Worm (Caenorhabditis elegans) whole organism, L4 larva: ENCODE data around the gene nlp-35.
A peak's percentile ranks its signal among the peaks of the same experiment; 100 is the strongest.

Experiments
- D1046.2 ChIP-seq: fragments of 200-800 bp; sonication (Bioruptor generic); IDR thresholded peaks from 2 replicates; pipeline ENCODE4 v1.3.6; 2022; ENCODE audit warnings: missing genetic modification characterization, missing compliant biosample characterization
- F44E2.7 ChIP-seq: fragments of 200-800 bp; sonication (Bioruptor generic); IDR thresholded peaks from 2 replicates; pipeline ENCODE4 v2.1.2; 2022; ENCODE audit warnings: missing genetic modification characterization, missing compliant biosample characterization
- F49E8.2 ChIP-seq: sonication (generic microtip); optimal IDR thresholded peaks from 2 replicates; lab custom pipeline; 2016; ENCODE audit warnings: missing compliant biosample characterization, mild to moderate bottlenecking, missing genetic modification characterization, borderline replicate concordance
- Y75B8A.6 ChIP-seq: fragments of 200-800 bp; sonication (Bioruptor generic); IDR thresholded peaks from 2 replicates; pipeline ENCODE4 v1.3.6; 2022; ENCODE audit warnings: missing genetic modification reagents, missing genetic modification characterization, missing compliant biosample characterization
- ZK337.2 ChIP-seq: fragments of 200-800 bp; sonication (Bioruptor generic); IDR thresholded peaks from 2 replicates; pipeline ENCODE4 v1.3.6; 2022; ENCODE audit warnings: missing genetic modification reagents, missing genetic modification characterization, missing compliant biosample characterization
- ZK546.5 ChIP-seq, 2 experiments: sonication (generic microtip); optimal IDR thresholded peaks; 2 replicates each; lab custom pipeline; 2017; ENCODE audit warnings: missing biosample characterization in 2 of 2, missing genetic modification characterization in 2 of 2
- aly-2 ChIP-seq: sonication (generic microtip); optimal IDR thresholded peaks from 2 replicates; lab custom pipeline; 2018; ENCODE audit warnings: missing biosample characterization, missing genetic modification characterization
- arid-1 ChIP-seq: fragments of 200-800 bp; sonication (Bioruptor generic); conservative IDR thresholded peaks from 2 replicates; pipeline ENCODE4 v1.3.6; 2022; ENCODE audit warnings: missing genetic modification reagents, missing genetic modification characterization, missing compliant biosample characterization
- ceh-32 ChIP-seq: sonication (generic microtip); optimal IDR thresholded peaks from 2 replicates; lab custom pipeline; 2016; ENCODE audit warnings: mild to moderate bottlenecking, missing genetic modification characterization, missing compliant biosample characterization; ENCODE audit not compliant: poor library complexity
- ceh-62 ChIP-seq: sonication (generic microtip); optimal IDR thresholded peaks from 2 replicates; lab custom pipeline; 2017; ENCODE audit warnings: missing biosample characterization, missing genetic modification characterization
- ctbp-1 ChIP-seq: fragments of 200-800 bp; sonication (Bioruptor generic); IDR thresholded peaks from 2 replicates; pipeline ENCODE4 v1.3.6; 2022; ENCODE audit warnings: missing genetic modification reagents, missing genetic modification characterization, missing compliant biosample characterization
- daf-12 ChIP-seq: fragments of 150-350 bp; optimal IDR thresholded peaks from 2 replicates; lab custom pipeline; 2014; ENCODE audit warnings: missing biosample characterization, missing genetic modification reagents, missing genetic modification characterization
- daf-16 ChIP-seq, 3 experiments: sonication (generic microtip); optimal IDR thresholded peaks; 2 replicates each; lab custom pipeline; 2016 to 2017; ENCODE audit warnings: missing genetic modification characterization in 3 of 3, missing genetic modification reagents in 3 of 3, mild to moderate bottlenecking in 2 of 3, missing compliant biosample characterization in 2 of 3, missing biosample characterization in 1 of 3, moderate library complexity in 1 of 3
- daf-8 ChIP-seq: fragments of 200-800 bp; sonication (Bioruptor generic); IDR thresholded peaks from 2 replicates; pipeline ENCODE4 v1.3.6; 2022; ENCODE audit warnings: missing genetic modification characterization, missing compliant biosample characterization
- dmd-8 ChIP-seq: fragments of 200-800 bp; sonication (Bioruptor generic); IDR thresholded peaks from 2 replicates; pipeline ENCODE4 v1.3.6; 2022; ENCODE audit warnings: missing genetic modification characterization, missing compliant biosample characterization
- dmd-9 ChIP-seq: fragments of 200-800 bp; sonication (Bioruptor generic); IDR thresholded peaks from 2 replicates; pipeline ENCODE4 v1.3.6; 2022; ENCODE audit warnings: missing genetic modification reagents, missing genetic modification characterization, missing compliant biosample characterization
- dpl-1 ChIP-seq: fragments of 150-350 bp; optimal IDR thresholded peaks from 2 replicates; lab custom pipeline; 2014; ENCODE audit warnings: missing biosample characterization, missing genetic modification reagents, missing genetic modification characterization
- fos-1 ChIP-seq: fragments of 150-350 bp; optimal IDR thresholded peaks from 2 replicates; lab custom pipeline; 2014; ENCODE audit warnings: missing biosample characterization, missing genetic modification characterization
- gei-8 ChIP-seq: fragments of 200-800 bp; sonication (Bioruptor generic); optimal IDR thresholded peaks from 2 replicates; lab custom pipeline; 2018; ENCODE audit warnings: mild to moderate bottlenecking, missing genetic modification characterization, missing compliant biosample characterization
- hlh-11 ChIP-seq: fragments of 200-800 bp; sonication (Bioruptor generic); optimal IDR thresholded peaks from 2 replicates; lab custom pipeline; 2018; ENCODE audit warnings: mild to moderate bottlenecking, missing genetic modification characterization, missing compliant biosample characterization
- hlh-30 ChIP-seq: sonication (generic microtip); optimal IDR thresholded peaks from 2 replicates; lab custom pipeline; 2017; ENCODE audit warnings: antibody characterized with exemption, mild to moderate bottlenecking, missing genetic modification characterization, missing compliant biosample characterization; ENCODE audit not compliant: insufficient read depth
- hmg-1.1 ChIP-seq: fragments of 200-800 bp; sonication (Bioruptor generic); IDR thresholded peaks from 2 replicates; pipeline ENCODE4 v1.3.6; 2022; ENCODE audit warnings: missing genetic modification reagents, missing genetic modification characterization, missing compliant biosample characterization
- jun-1 ChIP-seq: fragments of 150-350 bp; optimal IDR thresholded peaks from 2 replicates; lab custom pipeline; 2014; ENCODE audit warnings: missing biosample characterization, missing genetic modification reagents, missing genetic modification characterization
- lin-1 ChIP-seq: fragments of 200-800 bp; sonication (Bioruptor generic); IDR thresholded peaks from 2 replicates; pipeline ENCODE4 v1.3.6; 2022; ENCODE audit warnings: missing genetic modification reagents, missing genetic modification characterization, missing compliant biosample characterization
- lin-13 ChIP-seq: fragments of 150-350 bp; optimal IDR thresholded peaks from 2 replicates; lab custom pipeline; 2014; ENCODE audit warnings: missing biosample characterization, missing genetic modification reagents, missing genetic modification characterization
- lin-38 ChIP-seq: fragments of 200-800 bp; sonication (Bioruptor generic); IDR thresholded peaks from 2 replicates; pipeline ENCODE4 v1.3.6; 2022; ENCODE audit warnings: missing genetic modification reagents, missing genetic modification characterization, missing compliant biosample characterization
- lir-3 ChIP-seq: sonication (generic microtip); optimal IDR thresholded peaks from 2 replicates; lab custom pipeline; 2016; ENCODE audit warnings: mild to moderate bottlenecking, missing genetic modification characterization, missing compliant biosample characterization
- lsy-2 ChIP-seq, 2 experiments: fragments of 150-350 bp in 1 of 2; sonication (generic microtip) in 1 of 2; optimal IDR thresholded peaks; 2 replicates each; lab custom pipeline; 2014 to 2017; ENCODE audit warnings: missing biosample characterization in 2 of 2, missing genetic modification characterization in 2 of 2
- madf-9 ChIP-seq: fragments of 200-800 bp; sonication (Bioruptor generic); conservative IDR thresholded peaks from 2 replicates; pipeline ENCODE4 v1.3.6; 2022; ENCODE audit warnings: missing genetic modification reagents, missing genetic modification characterization, missing compliant biosample characterization
- mxl-2 ChIP-seq: fragments of 200-800 bp; sonication (Bioruptor generic); conservative IDR thresholded peaks from 2 replicates; pipeline ENCODE4 v1.3.6; 2022; ENCODE audit warnings: missing genetic modification reagents, missing genetic modification characterization, missing compliant biosample characterization
- mxl-3 ChIP-seq: fragments of 200-800 bp; sonication (Bioruptor generic); optimal IDR thresholded peaks from 2 replicates; lab custom pipeline; 2018; ENCODE audit warnings: mild to moderate bottlenecking, missing genetic modification characterization, missing compliant biosample characterization
- nhr-10 ChIP-seq: fragments of 150-350 bp; optimal IDR thresholded peaks from 2 replicates; lab custom pipeline; 2014; ENCODE audit warnings: missing biosample characterization, missing genetic modification characterization
- nhr-237 ChIP-seq: sonication (generic microtip); optimal IDR thresholded peaks from 2 replicates; lab custom pipeline; 2017; ENCODE audit warnings: missing biosample characterization, missing genetic modification characterization
- nhr-41 ChIP-seq: fragments of 200-800 bp; sonication (Bioruptor generic); IDR thresholded peaks from 2 replicates; pipeline ENCODE4 v1.3.6; 2022; ENCODE audit warnings: missing genetic modification reagents, missing genetic modification characterization, missing compliant biosample characterization
- nhr-42 ChIP-seq: fragments of 200-800 bp; sonication (Bioruptor generic); IDR thresholded peaks from 2 replicates; pipeline ENCODE4 v1.3.6; 2022; ENCODE audit warnings: missing genetic modification characterization, missing compliant biosample characterization
- nhr-6 ChIP-seq: fragments of 150-350 bp; optimal IDR thresholded peaks from 2 replicates; lab custom pipeline; 2014; ENCODE audit warnings: missing biosample characterization, missing genetic modification characterization
- nhr-77 ChIP-seq: fragments of 150-350 bp; optimal IDR thresholded peaks from 2 replicates; lab custom pipeline; 2014; ENCODE audit warnings: missing biosample characterization, missing genetic modification characterization
- pha-4 ChIP-seq, 2 experiments: fragments of 150-350 bp in 1 of 2; fragments of 200-800 bp in 1 of 2; sonication (Bioruptor generic) in 1 of 2; IDR thresholded peaks in 1 of 2; optimal IDR thresholded peaks in 1 of 2; 2 replicates each; pipeline versions ENCODE4 v1.3.6 to Lab custom; 2014 to 2022; ENCODE audit warnings: missing genetic modification characterization in 2 of 2, missing genetic modification reagents in 2 of 2, missing biosample characterization in 1 of 2, missing compliant biosample characterization in 1 of 2
- php-3 ChIP-seq: fragments of 200-800 bp; sonication (Bioruptor generic); IDR thresholded peaks from 2 replicates; pipeline ENCODE4 v1.3.6; 2022; ENCODE audit warnings: missing genetic modification reagents, missing genetic modification characterization, missing compliant biosample characterization
- pqm-1 ChIP-seq: sonication (generic microtip); optimal IDR thresholded peaks from 2 replicates; lab custom pipeline; 2017; ENCODE audit warnings: missing biosample characterization, missing genetic modification characterization
- rbr-2 ChIP-seq: sonication (generic microtip); optimal IDR thresholded peaks from 2 replicates; lab custom pipeline; 2016; ENCODE audit warnings: missing genotype, missing genetic modification characterization, missing compliant biosample characterization
- skn-1 ChIP-seq: fragments of 150-350 bp; optimal IDR thresholded peaks from 2 replicates; lab custom pipeline; 2014; ENCODE audit warnings: missing biosample characterization, missing genetic modification characterization
- snpc-4 ChIP-seq: fragments of 150-350 bp; optimal IDR thresholded peaks from 2 replicates; lab custom pipeline; 2014; ENCODE audit warnings: missing biosample characterization, missing genetic modification characterization
- unc-62 ChIP-seq, 3 experiments: fragments of 150-350 bp in 1 of 3; sonication (generic microtip); optimal IDR thresholded peaks in 2 of 3; peaks in 1 of 3; 1 replicate in 1 of 3; 2 replicates in 2 of 3; lab custom pipeline; 2014 to 2017; ENCODE audit warnings: missing biosample characterization in 3 of 3, missing genetic modification characterization in 3 of 3, missing genetic modification reagents in 3 of 3, missing genotype in 1 of 3
- vab-7 ChIP-seq: fragments of 200-800 bp; sonication (Bioruptor generic); IDR thresholded peaks from 2 replicates; pipeline ENCODE4 v1.3.6; 2022; ENCODE audit warnings: missing genetic modification reagents, missing genetic modification characterization, missing compliant biosample characterization
- zag-1 ChIP-seq: fragments of 150-350 bp; optimal IDR thresholded peaks from 2 replicates; lab custom pipeline; 2014; ENCODE audit warnings: missing biosample characterization, missing genetic modification characterization
- zfp-2 ChIP-seq: sonication (generic microtip); optimal IDR thresholded peaks from 2 replicates; lab custom pipeline; 2016; ENCODE audit warnings: mild to moderate bottlenecking, missing genetic modification characterization, missing compliant biosample characterization
- zfp-3 ChIP-seq: fragments of 200-800 bp; sonication (Bioruptor generic); conservative IDR thresholded peaks from 2 replicates; pipeline ENCODE4 v1.3.6; 2022; ENCODE audit warnings: missing genetic modification reagents, missing genetic modification characterization, missing compliant biosample characterization
- zip-11 ChIP-seq: fragments of 200-800 bp; sonication (Bioruptor generic); IDR thresholded peaks from 2 replicates; pipeline ENCODE4 v1.3.6; 2022; ENCODE audit warnings: missing genetic modification characterization, missing compliant biosample characterization
- zip-2 ChIP-seq: fragments of 150-350 bp; optimal IDR thresholded peaks from 2 replicates; lab custom pipeline; 2014; ENCODE audit warnings: missing biosample characterization, missing genetic modification characterization
- ztf-7 ChIP-seq: fragments of 150-350 bp; optimal IDR thresholded peaks from 2 replicates; lab custom pipeline; 2014; ENCODE audit warnings: missing biosample characterization, missing genetic modification characterization

Gene nlp-35

ce11 chrIV:9513360-9513777 lies 5.4 kb downstream of the nlp-35 start:
- TF ChIP-seq lir-3 (tag; lab: Kevin White, UChicago) (no peak), rbr-2 (tag; lab: Kevin White, UChicago) (no peak), aly-2 (tag; lab: Kevin White, UChicago) (no peak), ctbp-1 (GFP tag; lab: Robert Waterston, UW) (no peak), dmd-8 (GFP tag; lab: Robert Waterston, UW) (no peak), pqm-1 (peak; percentile 38), jun-1 (tag; lab: Kevin White, UChicago) (peak; percentile 9), nhr-77 (peak; percentile 78), hlh-11 (tag; lab: Kevin White, UChicago) (peak; percentile 92), ZK337.2 (no peak), zfp-3 (GFP tag; lab: Robert Waterston, UW) (no peak), php-3 (GFP tag; lab: Robert Waterston, UW) (no peak), zag-1 (no peak), mxl-3 (GFP tag; lab: Kevin White, UChicago) (peak; percentile 74), nhr-42 (GFP tag; lab: Robert Waterston, UW) (no peak), lin-1 (GFP tag; lab: Robert Waterston, UW) (no peak; the same call in 1 of the 2 replicates), F49E8.2 (no peak), daf-16 (GFP tag; optimal IDR thresholded peaks at IDR 0.05; lab: Kevin White, UChicago) (no peak), daf-16 (tag; optimal IDR thresholded peaks at IDR 0.05; lab: Kevin White, UChicago) (peak; percentile 78), D1046.2 (GFP tag; lab: Robert Waterston, UW) (no peak), F44E2.7 (GFP tag; lab: Robert Waterston, UW) (no peak), vab-7 (no peak), lsy-2 (tag; optimal IDR thresholded peaks at IDR 0.05; lab: Kevin White, UChicago) (peak in 1 of 2 experiments; percentile 51), daf-8 (no peak), Y75B8A.6 (GFP tag; lab: Robert Waterston, UW) (no peak), lin-38 (GFP tag; lab: Robert Waterston, UW) (peak; percentile 26; the same call in 1 of the 2 replicates), nhr-41 (GFP tag; lab: Robert Waterston, UW) (no peak), dpl-1 (GFP tag; lab: Kevin White, UChicago) (peak; percentile 22), dmd-9 (GFP tag; lab: Robert Waterston, UW) (no peak), unc-62 (GFP tag; optimal IDR thresholded peaks at IDR 0.05 in 1 of 2; lab: Kevin White, UChicago) (no peak), unc-62 (tag; optimal IDR thresholded peaks at IDR 0.05; lab: Kevin White, UChicago) (no peak), mxl-2 (GFP tag; lab: Robert Waterston, UW) (no peak), zfp-2 (tag; lab: Kevin White, UChicago) (no peak), ZK546.5 (tag; optimal IDR thresholded peaks at IDR 0.05; lab: Kevin White, UChicago) (no peak), nhr-6 (tag; lab: Kevin White, UChicago) (no peak), snpc-4 (tag; lab: Kevin White, UChicago) (peak; percentile 67), daf-12 (tag; lab: Kevin White, UChicago) (no peak), pha-4 (GFP tag; IDR thresholded peaks at IDR 0.05; lab: Robert Waterston, UW) (0 out of 2 replicates have a peak, but pooled peaks have one; percentile 35), pha-4 (tag; optimal IDR thresholded peaks at IDR 0.05; lab: Kevin White, UChicago) (no peak), zip-11 (GFP tag; lab: Robert Waterston, UW) (no peak), zip-2 (tag; lab: Kevin White, UChicago) (no peak), skn-1 (tag; lab: Kevin White, UChicago) (no peak), fos-1 (tag; lab: Kevin White, UChicago) (no peak), nhr-237 (tag; lab: Kevin White, UChicago) (no peak), hmg-1.1 (GFP tag; lab: Robert Waterston, UW) (no peak), madf-9 (GFP tag; lab: Robert Waterston, UW) (no peak), ztf-7 (tag; lab: Kevin White, UChicago) (no peak), arid-1 (no peak), hlh-30 (tag; lab: Kevin White, UChicago) (peak; percentile 77), nhr-10 (tag; lab: Kevin White, UChicago) (no peak), ceh-32 (tag; lab: Kevin White, UChicago) (no peak), gei-8 (no peak), lin-13 (GFP tag; lab: Kevin White, UChicago) (peak; percentile 19), ceh-62 (tag; lab: Kevin White, UChicago) (no peak)
